Fruit fly (Drosophila melanogaster): ENCODE measurements around the gene CG34426.

CG34426 gene

dm6 chr3L:8822881-8823435 lies 20.7 kb downstream of the CG34426 start (continued):
- TF ChIP-seq tgo (GFP tag; IDR thresholded peaks at IDR 0.05): no peak
- TF ChIP-seq Ets65A (GFP tag): peak; percentile 14
- TF ChIP-seq CG2875 (GFP tag; optimal IDR thresholded peaks at IDR 0.05): no peak

dm6 chr3L:8823730-8824374 lies 21.6 kb downstream of the CG34426 start:
- no peak for TF ChIP-seq CG2116 (GFP tag; optimal IDR thresholded peaks at IDR 0.05)
- peak; percentile 1 for TF ChIP-seq CG12155 (GFP tag; optimal IDR thresholded peaks at IDR 0.05)
- 0 out of 2 replicates have a peak, but pooled peaks have one; percentile 20 for TF ChIP-seq CG4730 (GFP tag; IDR thresholded peaks at IDR 0.05)
- no peak for TF ChIP-seq CG6813 (GFP tag; optimal IDR thresholded peaks at IDR 0.05)
- TF ChIP-seq CG8924 (tag; optimal IDR thresholded peaks at IDR 0.05): peak; percentile 43
- TF ChIP-seq Stat92E (GFP tag; optimal IDR thresholded peaks at IDR 0.05): no peak
- no peak for TF ChIP-seq CG4404 (GFP tag; IDR thresholded peaks at IDR 0.05)
- TF ChIP-seq Jarid2 (GFP tag; optimal IDR thresholded peaks at IDR 0.05): no peak
- TF ChIP-seq Gsc (GFP tag; IDR thresholded peaks at IDR 0.05): no peak
- peak; percentile 48 for TF ChIP-seq CG17829 (tag; optimal IDR thresholded peaks at IDR 0.05)
- peak; percentile 75 for TF ChIP-seq sisA (GFP tag; IDR thresholded peaks at IDR 0.05)
- TF ChIP-seq klu (GFP tag; IDR thresholded peaks at IDR 0.05): no peak
- no peak for TF ChIP-seq Poxn (GFP tag; IDR thresholded peaks at IDR 0.05)
- TF ChIP-seq CG10979 (tag; optimal IDR thresholded peaks at IDR 0.05): peak; percentile 79
- no peak for TF ChIP-seq MTF-1 (GFP tag; optimal IDR thresholded peaks at IDR 0.05; ENCODE audit: borderline replicate concordance)
- TF ChIP-seq tin (GFP tag; optimal IDR thresholded peaks at IDR 0.05): peak; percentile 46
- TF ChIP-seq hth (optimal IDR thresholded peaks at IDR 0.05): no peak
- peak; percentile 61 for TF ChIP-seq CG1603 (tag; optimal IDR thresholded peaks at IDR 0.05)
- TF ChIP-seq GATAe (GFP tag; conservative IDR thresholded peaks at IDR 0.05): no peak
- TF ChIP-seq gem (tag; optimal IDR thresholded peaks at IDR 0.05): peak; percentile 55
- TF ChIP-seq sens-2 (GFP tag; IDR thresholded peaks at IDR 0.05): no peak
- no peak for TF ChIP-seq corto (GFP tag; optimal IDR thresholded peaks at IDR 0.05)
- 0 out of 2 replicates have a peak, but pooled peaks have one; percentile 10 for TF ChIP-seq aop (GFP tag; IDR thresholded peaks at IDR 0.05)
- no peak for TF ChIP-seq sqz (GFP tag; optimal IDR thresholded peaks at IDR 0.05)
- TF ChIP-seq PHDP (tag; optimal IDR thresholded peaks at IDR 0.05): peak; percentile 51
- no peak for TF ChIP-seq bab2 (GFP tag; optimal IDR thresholded peaks at IDR 0.05)
- peak; percentile 49 for TF ChIP-seq esg (GFP tag; conservative IDR thresholded peaks at IDR 0.05)
- TF ChIP-seq hkb (optimal IDR thresholded peaks at IDR 0.05): no peak
- peak; percentile 32; the same call in 1 of the 2 replicates for TF ChIP-seq hkb (GFP tag; IDR thresholded peaks at IDR 0.05)
- TF ChIP-seq CG8359 (GFP tag; optimal IDR thresholded peaks at IDR 0.05; ENCODE audit: borderline replicate concordance): no peak
- TF ChIP-seq Rx (GFP tag; IDR thresholded peaks at IDR 0.05): no peak
- peak; percentile 68 for TF ChIP-seq CG17328 (GFP tag; IDR thresholded peaks at IDR 0.05)
- TF ChIP-seq CG32767 (GFP tag; IDR thresholded peaks at IDR 0.05): no peak
- no peak for TF ChIP-seq CG9797 (GFP tag; optimal IDR thresholded peaks at IDR 0.05)
- TF ChIP-seq kni (GFP tag; optimal IDR thresholded peaks at IDR 0.05): no peak
- peak; percentile 56 for TF ChIP-seq row (GFP tag; IDR thresholded peaks at IDR 0.05)
- TF ChIP-seq amos (GFP tag; IDR thresholded peaks at IDR 0.05; ENCODE audit: partially characterized antibody): no peak
- TF ChIP-seq Dfd (GFP tag; optimal IDR thresholded peaks at IDR 0.05): no peak
- no peak for TF ChIP-seq Deaf1 (tag; optimal IDR thresholded peaks at IDR 0.05)
- peak; percentile 13 for TF ChIP-seq NC2β (GFP tag; optimal IDR thresholded peaks at IDR 0.05)
- TF ChIP-seq CG30403 (GFP tag; optimal IDR thresholded peaks at IDR 0.05): peak; percentile 31
- no peak for TF ChIP-seq CG7745 (tag; optimal IDR thresholded peaks at IDR 0.05)
- no peak for TF ChIP-seq CG16813 (GFP tag; IDR thresholded peaks at IDR 0.05; ENCODE audit: partially characterized antibody)
- no peak for TF ChIP-seq ewg (GFP tag; optimal IDR thresholded peaks at IDR 0.05)
- peak; percentile 50 for TF ChIP-seq ara (GFP tag; IDR thresholded peaks at IDR 0.05)

Data from whole organism, embryonic.